Worm (Caenorhabditis elegans): ENCODE data around the gene W02D7.4.

The W02D7.4 gene

DNA sequence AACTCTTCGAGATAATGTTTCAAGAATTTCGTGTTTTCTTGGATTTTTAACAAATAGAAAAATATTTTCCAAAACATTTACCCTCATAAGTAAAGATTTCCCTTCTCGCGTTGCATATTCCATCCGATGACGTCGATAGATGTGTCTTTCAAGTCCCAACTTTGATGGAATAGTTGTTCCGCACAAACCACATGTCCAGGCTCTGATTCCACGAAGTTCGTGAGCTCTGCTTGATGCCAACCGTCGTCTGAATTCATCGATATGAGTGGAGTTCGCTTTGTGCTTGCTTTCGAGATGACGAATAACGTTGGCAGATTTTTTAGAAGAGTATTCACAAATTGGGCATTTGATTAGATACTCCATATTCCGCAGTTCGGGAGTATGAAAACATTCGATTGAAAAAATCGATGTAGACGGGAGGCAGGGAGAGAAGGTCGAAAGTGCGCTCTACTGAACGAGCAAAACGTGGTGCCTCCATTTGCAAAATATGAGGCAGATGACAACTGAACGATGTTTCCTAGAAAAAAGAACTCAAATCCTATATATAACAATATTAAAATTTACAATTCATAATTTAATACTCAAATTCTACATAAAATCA is 3.6 kb upstream of the W02D7.4 start, which contains the start of gene W02D7.6:
Gene W02D7.6 (minus strand): TSS at position 573 of the 601 bp plus-strand sequence.
- TF ChIP-seq mep-1 (tag; optimal IDR thresholded peaks at IDR 0.05) (peak; percentile 9), elt-1 (tag; optimal IDR thresholded peaks at IDR 0.05; ENCODE audit: borderline replicate concordance, insufficient read depth) (no peak)

DNA sequence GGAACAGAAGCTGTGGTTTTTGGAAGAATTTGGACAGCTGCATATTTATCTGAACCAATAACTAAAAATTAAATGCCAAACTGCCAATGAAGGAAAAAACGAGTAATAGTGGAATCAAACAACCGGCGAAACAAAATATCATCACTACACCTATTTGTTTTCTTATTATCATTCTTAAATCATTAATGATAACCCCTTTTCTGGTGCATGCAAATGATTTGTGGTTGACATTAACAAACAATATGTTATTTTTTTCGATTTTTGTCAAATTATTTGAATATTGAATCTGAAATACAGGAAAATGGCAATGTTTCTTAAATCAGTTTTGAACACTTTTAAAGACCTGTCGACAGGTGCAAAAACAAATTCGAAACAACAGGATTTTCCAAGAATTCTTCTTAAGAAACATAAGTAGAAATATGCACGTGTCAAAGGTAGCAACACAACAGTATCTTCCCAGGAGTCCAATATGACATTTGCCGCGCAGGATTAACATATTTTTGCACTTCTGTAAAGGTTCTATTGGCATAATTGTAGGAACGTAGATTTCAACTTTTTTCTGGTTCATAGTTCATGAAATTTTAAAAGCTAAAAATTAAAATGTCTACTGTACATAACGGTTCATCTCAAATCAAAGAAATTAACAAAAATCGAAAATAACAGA is 1.9 kb upstream of the W02D7.4 start, which contains the start of gene W02D7.5:
Gene W02D7.5 (minus strand): TSS at position 51 of the 664 bp plus-strand sequence.
- TF ChIP-seq nhr-237 (tag; optimal IDR thresholded peaks at IDR 0.05) (no peak), lin-32 (GFP tag; optimal IDR thresholded peaks at IDR 0.05) (no peak), unc-62 (GFP tag; optimal IDR thresholded peaks at IDR 0.05) (no peak), ceh-83 (GFP tag; optimal IDR thresholded peaks at IDR 0.05) (no peak), lin-13 (tag; optimal IDR thresholded peaks at IDR 0.05) (no peak), pha-4 (tag; optimal IDR thresholded peaks at IDR 0.05) (no peak), unc-120 (tag; optimal IDR thresholded peaks at IDR 0.05; ENCODE audit: poor library complexity, severe bottlenecking) (no peak), bed-3 (GFP tag; optimal IDR thresholded peaks at IDR 0.05) (no peak), sptf-1 (tag; optimal IDR thresholded peaks at IDR 0.05) (no peak), ceh-39 (tag; optimal IDR thresholded peaks at IDR 0.05) (no peak), nhr-12 (tag; optimal IDR thresholded peaks at IDR 0.05) (no peak), hlh-1 (tag; optimal IDR thresholded peaks at IDR 0.05) (no peak), ztf-11 (tag; optimal IDR thresholded peaks at IDR 0.05) (no peak), lsy-2 (tag; optimal IDR thresholded peaks at IDR 0.05) (no peak), nhr-2 (tag; optimal IDR thresholded peaks at IDR 0.05) (no peak), tbx-8 (GFP tag; optimal IDR thresholded peaks at IDR 0.05) (no peak)

DNA sequence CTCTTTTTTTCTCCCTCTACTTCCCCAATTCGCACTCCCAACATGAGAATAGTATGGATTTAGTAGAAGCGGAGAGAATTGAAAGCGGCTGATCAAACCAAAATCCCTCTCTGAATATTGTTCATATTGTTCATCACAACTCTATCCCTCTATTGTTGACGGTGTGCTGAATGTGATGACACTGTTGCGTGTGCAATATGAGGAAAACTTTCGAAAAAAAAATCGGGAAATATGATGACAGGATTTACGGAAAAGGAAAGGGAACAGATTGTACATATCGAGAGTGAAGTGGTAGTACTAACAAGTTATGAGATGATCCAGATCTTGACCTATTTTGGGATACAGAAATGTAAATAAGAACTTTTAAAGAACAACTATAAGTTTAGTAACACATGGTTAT is 1.5 kb downstream of the W02D7.4 start, which contains the start of gene smex-1:
Gene smex-1 (minus strand): TSS at position 101 of the 400 bp plus-strand sequence.
- TF ChIP-seq flh-1 (GFP tag; optimal IDR thresholded peaks at IDR 0.05): no peak
- no peak for TF ChIP-seq elt-3 (tag; optimal IDR thresholded peaks at IDR 0.05)
- TF ChIP-seq ham-2 (GFP tag; optimal IDR thresholded peaks at IDR 0.05): no peak
- TF ChIP-seq nhr-2 (tag; optimal IDR thresholded peaks at IDR 0.05): no peak
- TF ChIP-seq ceh-43 (GFP tag; optimal IDR thresholded peaks at IDR 0.05): no peak
- no peak for TF ChIP-seq ceh-39 (tag; optimal IDR thresholded peaks at IDR 0.05)
- no peak for TF ChIP-seq lsy-2 (tag; optimal IDR thresholded peaks at IDR 0.05)
- TF ChIP-seq cnd-1 (tag; optimal IDR thresholded peaks at IDR 0.05): no peak
- no peak for TF ChIP-seq drap-1 (GFP tag; optimal IDR thresholded peaks at IDR 0.05)
- no peak for TF ChIP-seq unc-39 (tag; optimal IDR thresholded peaks at IDR 0.05)
- TF ChIP-seq blmp-1 (tag; optimal IDR thresholded peaks at IDR 0.05): no peak
- TF ChIP-seq bed-3 (GFP tag; optimal IDR thresholded peaks at IDR 0.05): no peak

DNA sequence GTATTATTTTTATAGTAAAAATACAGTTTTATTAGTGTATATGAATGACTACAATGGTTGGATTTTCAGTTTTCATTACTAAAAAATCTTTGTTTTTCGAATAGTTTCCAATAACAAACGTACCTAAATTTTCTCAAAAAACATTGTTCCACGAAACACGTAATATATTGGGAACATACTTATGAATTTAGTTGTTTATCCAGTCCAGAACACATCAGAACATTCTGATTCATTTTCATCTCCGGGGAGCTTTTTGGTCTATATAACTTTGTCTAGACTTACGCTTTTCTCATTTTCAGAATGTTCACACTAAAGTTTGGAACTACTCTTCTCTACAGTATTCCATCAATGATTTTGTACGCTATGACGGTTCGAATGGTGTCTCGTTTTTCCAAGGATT is 5.6 kb downstream of the W02D7.4 start, which contains the start of gene srg-33:
Gene srg-33 (plus strand): TSS at position 301 of the 400 bp plus-strand sequence.
- TF ChIP-seq blmp-1 (tag; optimal IDR thresholded peaks at IDR 0.05) (no peak), drap-1 (GFP tag; optimal IDR thresholded peaks at IDR 0.05) (no peak), lin-32 (GFP tag; optimal IDR thresholded peaks at IDR 0.05) (no peak), unc-120 (tag; optimal IDR thresholded peaks at IDR 0.05; ENCODE audit: poor library complexity, severe bottlenecking) (no peak), zip-8 (tag; optimal IDR thresholded peaks at IDR 0.05) (no peak), ham-2 (GFP tag; optimal IDR thresholded peaks at IDR 0.05) (no peak)

DNA sequence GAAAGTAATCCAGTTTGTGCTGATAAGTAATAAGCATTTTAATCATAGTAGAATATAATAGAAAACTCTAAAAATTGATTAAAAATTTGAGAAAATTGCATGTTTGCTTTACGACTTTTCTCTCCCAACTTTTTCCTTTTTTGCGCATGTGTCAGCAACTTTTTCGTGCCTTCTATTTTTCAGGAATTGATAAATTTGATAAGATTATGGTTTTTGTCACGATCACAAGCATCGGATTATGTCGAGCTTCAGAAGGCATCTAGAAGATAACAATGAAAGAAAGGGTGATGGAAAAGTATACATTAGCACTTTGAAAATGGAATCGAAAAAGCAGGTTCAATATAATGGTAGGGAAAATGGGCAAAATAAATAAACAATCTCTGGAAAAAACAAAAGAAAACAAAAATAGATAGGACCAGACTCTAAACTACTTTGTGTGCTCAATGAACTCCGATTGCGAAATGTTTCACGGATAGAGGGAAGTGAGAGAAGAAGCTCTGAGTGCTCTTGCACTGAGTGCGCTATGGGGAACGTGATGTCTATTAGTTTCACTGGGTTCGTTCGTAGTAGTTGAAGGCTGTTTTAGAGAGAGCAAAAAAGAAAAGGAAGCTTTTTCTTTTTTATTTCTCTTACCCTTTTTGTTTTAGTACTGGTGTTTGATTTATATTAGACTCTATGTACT is 9.1 kb downstream of the W02D7.4 start:
- TF ChIP-seq mls-2 (tag; optimal IDR thresholded peaks at IDR 0.05): no peak

DNA sequence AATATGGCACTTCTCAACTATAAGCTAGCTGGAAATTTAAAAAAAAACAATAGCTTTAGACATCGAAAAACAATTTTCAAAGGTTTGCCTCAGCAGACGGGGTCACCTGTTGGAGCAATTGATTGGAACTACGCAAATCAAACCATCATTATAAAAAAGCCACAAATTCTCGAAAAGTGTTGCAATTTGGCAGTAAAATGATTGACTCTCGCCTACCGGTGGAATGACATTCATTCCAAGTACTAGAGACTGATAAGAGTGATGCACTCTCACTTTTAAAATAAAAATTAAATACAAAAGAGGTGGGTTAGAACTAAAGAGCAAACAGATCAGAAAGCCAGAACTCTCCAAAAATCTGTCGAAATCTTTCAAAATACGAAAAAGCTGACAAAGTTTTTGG is 11.9 kb downstream of the W02D7.4 start:
- TF ChIP-seq ham-2 (GFP tag; optimal IDR thresholded peaks at IDR 0.05) (no peak), mls-2 (tag; optimal IDR thresholded peaks at IDR 0.05) (no peak), mab-5 (tag; optimal IDR thresholded peaks at IDR 0.05) (no peak), ceh-83 (GFP tag; optimal IDR thresholded peaks at IDR 0.05) (no peak), nhr-2 (tag; optimal IDR thresholded peaks at IDR 0.05) (no peak), ces-1 (GFP tag; optimal IDR thresholded peaks at IDR 0.05) (no peak), nhr-76 (tag; optimal IDR thresholded peaks at IDR 0.05) (no peak), elt-1 (tag; optimal IDR thresholded peaks at IDR 0.05; ENCODE audit: borderline replicate concordance, insufficient read depth) (no peak), mep-1 (tag; optimal IDR thresholded peaks at IDR 0.05) (no peak)
